Fruit fly (Drosophila melanogaster) whole organism, adult: ENCODE data around the gene Sfxn1-3.
A peak's percentile ranks its signal among the peaks of the same experiment; 100 is the strongest.

Experiments used
- CG7045 ChIP-seq: fragments of 200-800 bp; sonication (Bioruptor generic); optimal IDR thresholded peaks from 2 replicates; lab custom pipeline; 2017; ENCODE audit warnings: missing biosample characterization, mild to moderate bottlenecking, missing genetic modification characterization
- CG7101 ChIP-seq: fragments of 200-800 bp; sonication (Bioruptor generic); optimal IDR thresholded peaks from 2 replicates; lab custom pipeline; 2018; ENCODE audit warnings: missing biosample characterization, mild to moderate bottlenecking, missing genetic modification characterization, moderate library complexity
- kay ChIP-seq: fragments of 200-800 bp; sonication (Bioruptor generic); peaks from one replicate; lab custom pipeline; 2016; ENCODE audit warnings: missing biosample characterization, missing genetic modification characterization, borderline replicate concordance

dm6 chr3R:4378363-4379354 is at the start of gene Sfxn1-3:
- peak; percentile 71 for TF ChIP-seq CG7101 (tag; lab: Kevin White, UChicago)
- TF ChIP-seq CG7045 (GFP tag; lab: Kevin White, UChicago) = peak; percentile 27
- TF ChIP-seq kay = peak; percentile 89
